Fruit fly (Drosophila melanogaster): Measurements from ENCODE around the gene sty.

sty gene

DNA sequence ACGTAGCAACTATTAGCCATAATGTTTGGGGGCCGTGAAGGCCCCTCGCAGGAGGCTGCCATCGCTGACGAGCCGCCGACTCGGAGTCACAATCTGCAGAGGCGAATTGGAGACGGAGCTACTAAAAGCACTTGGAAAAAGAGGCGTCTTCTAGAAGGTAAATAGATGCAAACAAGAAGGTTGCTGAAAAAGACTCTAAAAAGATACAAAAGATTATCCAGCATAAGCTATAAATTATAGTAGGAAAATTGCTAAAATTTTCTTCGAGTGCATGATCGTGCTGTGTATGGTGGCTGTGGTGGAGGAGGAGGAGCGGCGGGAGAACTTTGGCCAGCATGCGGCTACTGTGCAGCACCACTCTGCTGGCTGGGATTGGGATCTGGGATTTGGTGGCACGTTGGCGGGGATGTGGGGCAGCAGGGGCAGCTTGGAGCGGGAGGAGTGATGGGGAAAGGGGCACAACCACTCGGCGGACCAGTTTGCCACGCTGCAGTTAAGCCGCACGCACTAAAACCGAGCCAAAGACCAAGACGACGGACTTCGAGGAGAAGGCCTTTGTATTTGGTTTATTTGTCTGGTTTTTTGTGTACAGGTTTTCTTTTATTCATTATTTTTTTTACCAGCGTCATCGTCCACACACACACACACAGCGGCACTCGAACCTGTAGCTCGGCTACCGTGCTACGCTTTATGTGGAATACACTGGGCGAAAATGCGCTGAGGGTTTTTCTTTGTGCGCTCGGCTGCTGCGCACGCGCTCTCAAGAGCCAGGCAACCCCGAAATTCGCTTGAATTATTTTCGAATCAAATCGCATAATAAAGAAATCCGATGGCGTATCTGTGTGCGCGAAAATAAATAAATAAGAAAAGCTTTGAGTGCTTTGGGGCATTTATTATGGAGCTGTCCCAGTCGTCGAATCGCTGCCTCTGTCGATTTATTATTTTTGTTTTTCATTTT, 35.7 kb downstream of the sty start (continued):
- peak; percentile 73 for TF ChIP-seq CG8119 (GFP tag; IDR thresholded peaks at IDR 0.05)
- TF ChIP-seq CG8319 (GFP tag; optimal IDR thresholded peaks at IDR 0.05): peak; percentile 60
- TF ChIP-seq CG1621 (tag; optimal IDR thresholded peaks at IDR 0.05): peak; percentile 60
- peak; percentile 64 for TF ChIP-seq dsx (GFP tag; optimal IDR thresholded peaks at IDR 0.05; ENCODE audit: poor library complexity, severe bottlenecking)
- peak; percentile 71 for TF ChIP-seq pdm3 (GFP tag; optimal IDR thresholded peaks at IDR 0.05)
- peak; percentile 80 for TF ChIP-seq Hr39 (GFP tag; optimal IDR thresholded peaks at IDR 0.05)
- TF ChIP-seq salr (GFP tag; optimal IDR thresholded peaks at IDR 0.05): peak; percentile 46 to 52
- peak; percentile 47 for TF ChIP-seq fd85E (GFP tag; optimal IDR thresholded peaks at IDR 0.05)
- peak; percentile 76 for TF ChIP-seq esn (GFP tag; optimal IDR thresholded peaks at IDR 0.05)
- peak; percentile 73 for TF ChIP-seq CG6792 (GFP tag; optimal IDR thresholded peaks at IDR 0.05)
- peak; percentile 34 for TF ChIP-seq net (GFP tag; optimal IDR thresholded peaks at IDR 0.05)
- TF ChIP-seq CG32006 (GFP tag; optimal IDR thresholded peaks at IDR 0.05): peak; percentile 74
- TF ChIP-seq CG3032 (tag; optimal IDR thresholded peaks at IDR 0.05): peak; percentile 81
- TF ChIP-seq CG6276 (GFP tag; optimal IDR thresholded peaks at IDR 0.05): peak; percentile 66
- TF ChIP-seq CG15336 (GFP tag; IDR thresholded peaks at IDR 0.05): peak; percentile 83
- TF ChIP-seq Sox14 (GFP tag; optimal IDR thresholded peaks at IDR 0.05): peak; percentile 76
- TF ChIP-seq Hr38 (GFP tag; optimal IDR thresholded peaks at IDR 0.05): no peak
- peak; percentile 39 for TF ChIP-seq CG8632 (GFP tag; optimal IDR thresholded peaks at IDR 0.05)
- peak; percentile 48 for TF ChIP-seq CG34406 (GFP tag; optimal IDR thresholded peaks at IDR 0.05)
- peak; percentile 89 for TF ChIP-seq eg (GFP tag; IDR thresholded peaks at IDR 0.05)
- peak; percentile 82 for TF ChIP-seq lz (GFP tag; optimal IDR thresholded peaks at IDR 0.05)
- peak; percentile 76 for TF ChIP-seq CG11902 (GFP tag; optimal IDR thresholded peaks at IDR 0.05)
- TF ChIP-seq Ets21C (GFP tag; optimal IDR thresholded peaks at IDR 0.05): peak; percentile 75
- TF ChIP-seq Blimp-1 (GFP tag; optimal IDR thresholded peaks at IDR 0.05): peak; percentile 44
- TF ChIP-seq svp (GFP tag): peak; percentile 70

DNA sequence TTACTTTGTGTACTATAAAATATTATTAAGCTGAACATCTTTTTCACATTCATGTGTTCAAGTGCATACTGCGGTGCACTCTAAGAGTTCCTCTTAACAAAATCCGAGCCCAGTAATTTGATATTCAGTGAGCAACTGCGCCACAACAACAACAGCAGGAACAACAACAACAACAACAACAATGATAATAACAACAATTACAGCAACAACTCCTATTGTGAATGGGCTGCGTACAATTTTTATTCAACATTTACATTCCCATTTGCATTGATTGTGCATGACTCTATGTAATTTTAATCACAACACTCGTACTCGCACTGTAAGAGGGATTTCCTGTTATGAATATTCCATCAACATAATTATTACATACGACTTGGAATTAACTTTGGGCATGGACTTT, 37.1 kb downstream of the sty start:
- TF ChIP-seq vri (GFP tag; optimal IDR thresholded peaks at IDR 0.05): no peak
- peak; percentile 12 for TF ChIP-seq Eip78C (GFP tag)

- TF ChIP-seq svp (GFP tag): no peak
- no peak for TF ChIP-seq CG8632 (GFP tag; optimal IDR thresholded peaks at IDR 0.05)
- peak; percentile 33; the same call in 1 of the 3 replicates for TF ChIP-seq CG8119 (GFP tag; IDR thresholded peaks at IDR 0.05)
- 0 out of 3 replicates have a peak, but pooled peaks have one; percentile 46 for TF ChIP-seq CG6163 (GFP tag; IDR thresholded peaks at IDR 0.05)
- TF ChIP-seq Met (GFP tag; optimal IDR thresholded peaks at IDR 0.05): no peak
- TF ChIP-seq CG16779 (tag; optimal IDR thresholded peaks at IDR 0.05): peak; percentile 4
- peak; percentile 7 for TF ChIP-seq Eip78C (GFP tag)
- TF ChIP-seq CG15336 (GFP tag; IDR thresholded peaks at IDR 0.05): peak; percentile 23; the same call in 1 of the 2 replicates
- no peak for TF ChIP-seq CG6276 (GFP tag; optimal IDR thresholded peaks at IDR 0.05)
- 0 out of 3 replicates have a peak, but pooled peaks have one; percentile 29 for TF ChIP-seq eg (GFP tag; IDR thresholded peaks at IDR 0.05)
Observed at dm6 chr3L:3386730-3387129, 38.0 kb downstream of the sty start.

dm6 chr3L:3385437-3385802, 39.3 kb downstream of the sty start:
- TF ChIP-seq Eip78C (GFP tag) (peak; percentile 20), CG16779 (tag; optimal IDR thresholded peaks at IDR 0.05) (no peak), Sox102F (GFP tag; optimal IDR thresholded peaks at IDR 0.05) (peak; percentile 29)
